Fruit fly (Drosophila melanogaster): ENCODE data around the gene Cep135.

Gene Cep135

dm6 chr3L:15116536-15116935 lies at the start of gene Cep135:
TSS of gene Cep135 (plus strand) at chr3L:15116737.
- no peak for TF ChIP-seq CG8478 (optimal IDR thresholded peaks at IDR 0.05)
- no peak for TF ChIP-seq psq (optimal IDR thresholded peaks at IDR 0.05)
- TF ChIP-seq EcR (GFP tag; optimal IDR thresholded peaks at IDR 0.05): no peak
- no peak for TF ChIP-seq pan (optimal IDR thresholded peaks at IDR 0.05)
- no peak for TF ChIP-seq Dll (optimal IDR thresholded peaks at IDR 0.05)
- no peak for TF ChIP-seq usp (GFP tag; optimal IDR thresholded peaks at IDR 0.05)

dm6 chr3L:15072149-15072548 lies 44.4 kb upstream of the Cep135 start:
- TF ChIP-seq psq (optimal IDR thresholded peaks at IDR 0.05) (no peak), Dll (optimal IDR thresholded peaks at IDR 0.05) (no peak), pan (optimal IDR thresholded peaks at IDR 0.05) (no peak), EcR (GFP tag; optimal IDR thresholded peaks at IDR 0.05) (no peak), CG8478 (optimal IDR thresholded peaks at IDR 0.05) (no peak), usp (GFP tag; optimal IDR thresholded peaks at IDR 0.05) (no peak)

dm6 chr3L:15073680-15074079 lies 42.9 kb upstream of the Cep135 start:
- TF ChIP-seq usp (GFP tag; optimal IDR thresholded peaks at IDR 0.05): no peak
- no peak for TF ChIP-seq psq (optimal IDR thresholded peaks at IDR 0.05)
- TF ChIP-seq Dll (optimal IDR thresholded peaks at IDR 0.05): no peak
- TF ChIP-seq EcR (GFP tag; optimal IDR thresholded peaks at IDR 0.05): no peak
- TF ChIP-seq CG8478 (optimal IDR thresholded peaks at IDR 0.05): no peak
- TF ChIP-seq pan (optimal IDR thresholded peaks at IDR 0.05): no peak

- TF ChIP-seq psq (optimal IDR thresholded peaks at IDR 0.05): no peak
- TF ChIP-seq usp (GFP tag; optimal IDR thresholded peaks at IDR 0.05): no peak
- no peak for TF ChIP-seq EcR (GFP tag; optimal IDR thresholded peaks at IDR 0.05)
- TF ChIP-seq Dll (optimal IDR thresholded peaks at IDR 0.05): no peak
- TF ChIP-seq pan (optimal IDR thresholded peaks at IDR 0.05): no peak
- TF ChIP-seq CG8478 (optimal IDR thresholded peaks at IDR 0.05): no peak
These were observed 40.2 kb upstream of the Cep135 start for dm6 chr3L:15076380-15076779.

- TF ChIP-seq CG8478 (optimal IDR thresholded peaks at IDR 0.05) (no peak), Dll (optimal IDR thresholded peaks at IDR 0.05) (no peak), usp (GFP tag; optimal IDR thresholded peaks at IDR 0.05) (no peak), EcR (GFP tag; optimal IDR thresholded peaks at IDR 0.05) (no peak), psq (optimal IDR thresholded peaks at IDR 0.05) (no peak), pan (optimal IDR thresholded peaks at IDR 0.05) (no peak)
These were observed 38.2 kb upstream of the Cep135 start, which contains the start of gene Or71a for dm6 chr3L:15078347-15078746. TSS of gene Or71a (minus strand) at chr3L:15078447.

dm6 chr3L:15079278-15079677 lies 37.3 kb upstream of the Cep135 start:
- TF ChIP-seq CG8478 (optimal IDR thresholded peaks at IDR 0.05) (no peak), EcR (GFP tag; optimal IDR thresholded peaks at IDR 0.05) (no peak), pan (optimal IDR thresholded peaks at IDR 0.05) (no peak), usp (GFP tag; optimal IDR thresholded peaks at IDR 0.05) (no peak), Dll (optimal IDR thresholded peaks at IDR 0.05) (no peak)

dm6 chr3L:15084288-15084687 lies 32.2 kb upstream of the Cep135 start:
- no peak for TF ChIP-seq pan (optimal IDR thresholded peaks at IDR 0.05)
- TF ChIP-seq EcR (GFP tag; optimal IDR thresholded peaks at IDR 0.05): no peak
- TF ChIP-seq CG8478 (optimal IDR thresholded peaks at IDR 0.05): no peak
- TF ChIP-seq usp (GFP tag; optimal IDR thresholded peaks at IDR 0.05): no peak
- TF ChIP-seq Dll (optimal IDR thresholded peaks at IDR 0.05): no peak
- TF ChIP-seq psq (optimal IDR thresholded peaks at IDR 0.05): no peak

- TF ChIP-seq CG8478 (optimal IDR thresholded peaks at IDR 0.05): no peak
- no peak for TF ChIP-seq psq (optimal IDR thresholded peaks at IDR 0.05)
- TF ChIP-seq usp (GFP tag; optimal IDR thresholded peaks at IDR 0.05): no peak
- no peak for TF ChIP-seq Dll (optimal IDR thresholded peaks at IDR 0.05)
- no peak for TF ChIP-seq EcR (GFP tag; optimal IDR thresholded peaks at IDR 0.05)
- no peak for TF ChIP-seq pan (optimal IDR thresholded peaks at IDR 0.05)
These were observed 28.3 kb upstream of the Cep135 start for dm6 chr3L:15088285-15088684.

- no peak for TF ChIP-seq pan (optimal IDR thresholded peaks at IDR 0.05)
- no peak for TF ChIP-seq Dll (optimal IDR thresholded peaks at IDR 0.05)
- no peak for TF ChIP-seq usp (GFP tag; optimal IDR thresholded peaks at IDR 0.05)
- no peak for TF ChIP-seq psq (optimal IDR thresholded peaks at IDR 0.05)
- no peak for TF ChIP-seq EcR (GFP tag; optimal IDR thresholded peaks at IDR 0.05)
- no peak for TF ChIP-seq CG8478 (optimal IDR thresholded peaks at IDR 0.05)
These were observed 27.3 kb upstream of the Cep135 start for dm6 chr3L:15089083-15089704.

- no peak for TF ChIP-seq psq (optimal IDR thresholded peaks at IDR 0.05)
- no peak for TF ChIP-seq pan (optimal IDR thresholded peaks at IDR 0.05)
- no peak for TF ChIP-seq Dll (optimal IDR thresholded peaks at IDR 0.05)
- TF ChIP-seq EcR (GFP tag; optimal IDR thresholded peaks at IDR 0.05): no peak
- TF ChIP-seq CG8478 (optimal IDR thresholded peaks at IDR 0.05): no peak
- TF ChIP-seq usp (GFP tag; optimal IDR thresholded peaks at IDR 0.05): no peak
These were observed 26.5 kb upstream of the Cep135 start for dm6 chr3L:15089887-15090679.

dm6 chr3L:15093929-15094588 lies 22.5 kb upstream of the Cep135 start:
- TF ChIP-seq Dll (optimal IDR thresholded peaks at IDR 0.05): no peak
- no peak for TF ChIP-seq CG8478 (optimal IDR thresholded peaks at IDR 0.05)
- TF ChIP-seq pan (optimal IDR thresholded peaks at IDR 0.05): no peak
- TF ChIP-seq EcR (GFP tag; optimal IDR thresholded peaks at IDR 0.05): no peak
- TF ChIP-seq usp (GFP tag; optimal IDR thresholded peaks at IDR 0.05): no peak
